Worm (Caenorhabditis elegans) whole organism, L4 larva: ENCODE data around the gene F55G1.6.

Source experiments
- aly-2 ChIP-seq: sonication (generic microtip); optimal IDR thresholded peaks from 2 replicates; lab custom pipeline; 2018; ENCODE audit warnings: missing biosample characterization, missing genetic modification characterization
- ama-1 ChIP-seq: fragments of 150-350 bp; optimal IDR thresholded peaks from 2 replicates; lab custom pipeline; 2014; ENCODE audit warnings: inconsistent platforms, mixed read lengths
- dmd-8 ChIP-seq: fragments of 200-800 bp; sonication (Bioruptor generic); IDR thresholded peaks from 2 replicates; pipeline ENCODE4 v1.3.6; 2022; ENCODE audit warnings: missing genetic modification characterization, missing compliant biosample characterization
- mdl-1 ChIP-seq, 2 experiments: fragments of 150-350 bp in 1 of 2; sonication (generic microtip) in 1 of 2; optimal IDR thresholded peaks; 2 replicates each; lab custom pipeline; 2014 to 2017; ENCODE audit warnings: missing biosample characterization in 2 of 2, missing genetic modification characterization in 2 of 2
- nhr-11 ChIP-seq: fragments of 150-350 bp; optimal IDR thresholded peaks from 2 replicates; lab custom pipeline; 2014; ENCODE audit warnings: missing biosample characterization, missing genetic modification characterization
- php-3 ChIP-seq: fragments of 200-800 bp; sonication (Bioruptor generic); IDR thresholded peaks from 2 replicates; pipeline ENCODE4 v1.3.6; 2022; ENCODE audit warnings: missing genetic modification reagents, missing genetic modification characterization, missing compliant biosample characterization

DNA sequence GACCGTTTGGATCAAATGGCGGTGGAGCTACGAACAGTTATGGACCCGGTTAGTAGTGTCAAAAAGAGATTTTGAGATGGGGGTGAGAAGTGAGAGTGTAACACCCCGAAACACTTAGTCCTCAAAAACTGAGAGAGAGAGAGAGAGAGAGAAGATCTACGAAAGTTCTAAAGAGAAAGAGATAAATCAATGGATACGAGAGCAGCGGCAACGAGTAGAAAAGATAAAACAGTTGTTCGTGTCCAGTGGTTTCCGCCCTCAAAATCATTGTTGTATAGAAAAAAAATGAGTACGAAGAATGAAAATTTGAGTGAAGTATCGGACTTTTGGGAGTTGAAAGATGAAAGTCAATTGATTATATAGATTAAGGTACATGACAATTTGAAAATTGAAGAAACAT, 44.3 kb upstream of the F55G1.6 start:
- TF ChIP-seq dmd-8 (GFP tag; lab: Robert Waterston, UW) = no peak
- TF ChIP-seq nhr-11 (tag; lab: Kevin White, UChicago) = no peak
- TF ChIP-seq aly-2 = no peak
- no peak for TF ChIP-seq php-3
- TF ChIP-seq mdl-1 (tag; optimal IDR thresholded peaks at IDR 0.05; lab: Kevin White, UChicago) = no peak
- no peak for TF ChIP-seq ama-1
